Worm (Caenorhabditis elegans) whole organism, late embryonic: ENCODE results near the gene F47G3.3.
A peak's percentile ranks its signal among the peaks of the same experiment; 100 is the strongest.

Experiments used
- C08G9.2 ChIP-seq: sonication (generic microtip); optimal IDR thresholded peaks from 2 replicates; lab custom pipeline; 2016; ENCODE audit warnings: mild to moderate bottlenecking, missing genetic modification characterization, moderate library complexity, missing compliant biosample characterization
- T23F11.4 ChIP-seq: fragments of 200-800 bp; sonication (Bioruptor generic); optimal IDR thresholded peaks from 2 replicates; lab custom pipeline; 2018; ENCODE audit warnings: mild to moderate bottlenecking, missing genetic modification characterization, missing compliant biosample characterization
- Y22D7AL.16 ChIP-seq: sonication (generic microtip); optimal IDR thresholded peaks from 2 replicates; lab custom pipeline; 2016; ENCODE audit warnings: missing genetic modification characterization, missing compliant biosample characterization
- ceh-14 ChIP-seq: sonication (generic microtip); optimal IDR thresholded peaks from 2 replicates; lab custom pipeline; 2016; ENCODE audit warnings: missing genotype, missing genetic modification characterization, missing compliant biosample characterization
- ceh-18 ChIP-seq: sonication (generic microtip); optimal IDR thresholded peaks from 2 replicates; lab custom pipeline; 2016; ENCODE audit warnings: missing genetic modification characterization, missing compliant biosample characterization
- ceh-19 ChIP-seq: fragments of 200-800 bp; sonication (Bioruptor generic); optimal IDR thresholded peaks from 2 replicates; lab custom pipeline; 2018; ENCODE audit warnings: mild to moderate bottlenecking, missing genetic modification characterization, missing compliant biosample characterization
- ceh-2 ChIP-seq: sonication (generic microtip); optimal IDR thresholded peaks from 2 replicates; lab custom pipeline; 2016; ENCODE audit warnings: missing genotype, missing genetic modification characterization, missing compliant biosample characterization
- ceh-24 ChIP-seq: sonication (generic microtip); optimal IDR thresholded peaks from 2 replicates; lab custom pipeline; 2016; ENCODE audit warnings: mild to moderate bottlenecking, missing genetic modification characterization, missing compliant biosample characterization
- ceh-31 ChIP-seq: sonication (generic microtip); optimal IDR thresholded peaks from 2 replicates; lab custom pipeline; 2016; ENCODE audit warnings: missing genetic modification characterization, missing compliant biosample characterization
- ceh-34 ChIP-seq: sonication (generic microtip); optimal IDR thresholded peaks from 2 replicates; lab custom pipeline; 2016; ENCODE audit warnings: mild to moderate bottlenecking, missing genetic modification characterization, missing compliant biosample characterization
- ceh-48 ChIP-seq: sonication (generic microtip); optimal IDR thresholded peaks from 2 replicates; lab custom pipeline; 2016; ENCODE audit warnings: missing genetic modification characterization, inconsistent platforms, missing compliant biosample characterization
- che-1 ChIP-seq: sonication (generic microtip); optimal IDR thresholded peaks from 2 replicates; lab custom pipeline; 2016; ENCODE audit warnings: mild to moderate bottlenecking, missing genetic modification characterization, missing compliant biosample characterization
- dmd-4 ChIP-seq: sonication (generic microtip); optimal IDR thresholded peaks from 2 replicates; lab custom pipeline; 2016; ENCODE audit warnings: borderline replicate concordance, missing genetic modification characterization, missing compliant biosample characterization
- dve-1 ChIP-seq: sonication (generic microtip); optimal IDR thresholded peaks from 2 replicates; lab custom pipeline; 2017; ENCODE audit warnings: antibody characterized with exemption, mild to moderate bottlenecking, missing genetic modification characterization, missing compliant biosample characterization
- fkh-6 ChIP-seq: sonication (generic microtip); optimal IDR thresholded peaks from 2 replicates; lab custom pipeline; 2016; ENCODE audit warnings: missing genetic modification characterization, missing compliant biosample characterization
- hlh-13 ChIP-seq: fragments of 200-800 bp; sonication (Bioruptor generic); optimal IDR thresholded peaks from 2 replicates; lab custom pipeline; 2018; ENCODE audit warnings: mild to moderate bottlenecking, missing genetic modification characterization, missing compliant biosample characterization
- hlh-15 ChIP-seq: sonication (generic microtip); optimal IDR thresholded peaks from 2 replicates; lab custom pipeline; 2016; ENCODE audit warnings: missing genetic modification characterization, missing compliant biosample characterization
- hlh-30 ChIP-seq: sonication (generic microtip); optimal IDR thresholded peaks from 2 replicates; lab custom pipeline; 2017; ENCODE audit warnings: antibody characterized with exemption, missing genetic modification characterization, missing compliant biosample characterization; ENCODE audit not compliant: insufficient read depth
- hlh-6 ChIP-seq: sonication (generic microtip); optimal IDR thresholded peaks from 2 replicates; lab custom pipeline; 2016; ENCODE audit warnings: missing genotype, missing genetic modification characterization, missing compliant biosample characterization
- hlh-8 ChIP-seq: sonication (generic microtip); optimal IDR thresholded peaks from 2 replicates; lab custom pipeline; 2016; ENCODE audit warnings: missing genotype, missing genetic modification characterization, missing compliant biosample characterization
- mec-3 ChIP-seq: sonication (generic microtip); optimal IDR thresholded peaks from 2 replicates; lab custom pipeline; 2016; ENCODE audit warnings: borderline replicate concordance, missing genetic modification characterization, missing compliant biosample characterization
- nhr-11 ChIP-seq: fragments of 150-350 bp; optimal IDR thresholded peaks from 2 replicates; lab custom pipeline; 2014; ENCODE audit warnings: missing biosample characterization, missing genetic modification characterization
- nhr-232 ChIP-seq: sonication (generic microtip); optimal IDR thresholded peaks from 2 replicates; lab custom pipeline; 2016; ENCODE audit warnings: missing genetic modification characterization, missing compliant biosample characterization
- odd-2 ChIP-seq: sonication (generic microtip); optimal IDR thresholded peaks from 2 replicates; lab custom pipeline; 2017; ENCODE audit warnings: antibody characterized with exemption, mild to moderate bottlenecking, missing genetic modification characterization, missing compliant biosample characterization
- pat-9 ChIP-seq: fragments of 200-800 bp; sonication (Bioruptor generic); optimal IDR thresholded peaks from 2 replicates; lab custom pipeline; 2018; ENCODE audit warnings: mild to moderate bottlenecking, missing genetic modification characterization, moderate library complexity, missing compliant biosample characterization
- pax-1 ChIP-seq: fragments of 150-350 bp; optimal IDR thresholded peaks from 2 replicates; lab custom pipeline; 2014; ENCODE audit warnings: missing biosample characterization, missing genetic modification characterization
- pha-2 ChIP-seq: sonication (generic microtip); optimal IDR thresholded peaks from 2 replicates; lab custom pipeline; 2017; ENCODE audit warnings: mild to moderate bottlenecking, missing genetic modification characterization, missing compliant biosample characterization
- pros-1 ChIP-seq: fragments of 150-350 bp; optimal IDR thresholded peaks from 2 replicates; lab custom pipeline; 2014; ENCODE audit warnings: missing biosample characterization, missing genetic modification reagents, missing genetic modification characterization
- sdc-2 ChIP-seq: sonication (generic microtip); optimal IDR thresholded peaks from 2 replicates; lab custom pipeline; 2016; ENCODE audit warnings: missing genotype, missing genetic modification characterization, missing compliant biosample characterization
- sox-2 ChIP-seq: fragments of 200-800 bp; sonication (Bioruptor generic); IDR thresholded peaks from 2 replicates; pipeline ENCODE4 v1.3.6; 2022; ENCODE audit warnings: missing genetic modification reagents, missing genetic modification characterization, missing compliant biosample characterization
- syd-9 ChIP-seq: sonication (generic microtip); optimal IDR thresholded peaks from 2 replicates; lab custom pipeline; 2016; ENCODE audit warnings: mild to moderate bottlenecking, missing genetic modification characterization, moderate library complexity, missing compliant biosample characterization
- tbx-7 ChIP-seq: sonication (generic microtip); optimal IDR thresholded peaks from 2 replicates; lab custom pipeline; 2016; ENCODE audit warnings: missing genotype, missing genetic modification characterization, missing compliant biosample characterization
- ttx-3 ChIP-seq: sonication (generic microtip); optimal IDR thresholded peaks from 2 replicates; lab custom pipeline; 2016; ENCODE audit warnings: missing genetic modification reagents, missing genetic modification characterization, missing compliant biosample characterization
- unc-42 ChIP-seq: sonication (generic microtip); optimal IDR thresholded peaks from 2 replicates; lab custom pipeline; 2016; ENCODE audit warnings: missing genotype, missing genetic modification characterization, missing compliant biosample characterization
- unc-55 ChIP-seq: sonication (generic microtip); optimal IDR thresholded peaks from 2 replicates; lab custom pipeline; 2017; ENCODE audit warnings: missing biosample characterization, missing genetic modification reagents, missing genetic modification characterization
- unc-86 ChIP-seq: sonication (generic microtip); optimal IDR thresholded peaks from 2 replicates; lab custom pipeline; 2016; ENCODE audit warnings: missing genetic modification characterization, missing compliant biosample characterization
- zip-5 ChIP-seq: sonication (generic microtip); optimal IDR thresholded peaks from 2 replicates; lab custom pipeline; 2016; ENCODE audit warnings: missing genetic modification characterization, missing compliant biosample characterization
- ztf-16 ChIP-seq: sonication (generic microtip); optimal IDR thresholded peaks from 2 replicates; lab custom pipeline; 2017; ENCODE audit warnings: missing genetic modification characterization, missing compliant biosample characterization

The F47G3.3 gene

DNA sequence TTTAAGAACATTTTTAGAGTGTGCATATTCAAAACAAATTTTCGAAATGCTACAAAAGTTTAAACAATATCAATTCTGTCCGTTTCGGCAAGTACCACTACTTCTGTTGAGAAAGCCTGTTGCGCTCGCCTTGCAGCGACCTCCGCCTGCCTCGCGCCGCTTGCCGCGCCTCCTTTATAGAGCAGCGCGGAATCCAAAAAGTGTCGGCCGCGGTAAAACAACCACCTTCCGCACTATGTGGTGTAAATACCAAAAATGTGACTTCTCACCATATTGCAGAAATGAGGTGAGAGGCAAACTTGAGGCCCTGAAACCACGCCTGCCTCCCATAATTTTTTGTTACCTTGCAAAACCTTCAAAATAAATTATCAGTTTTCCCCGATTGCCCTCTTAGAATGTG is 22.9 kb upstream of the F47G3.3 start:
- TF ChIP-seq hlh-15 (tag; lab: Kevin White, UChicago) = no peak
- no peak for TF ChIP-seq pha-2 (tag; lab: Kevin White, UChicago)
- TF ChIP-seq mec-3 = no peak
- TF ChIP-seq zip-5 (tag; lab: Kevin White, UChicago) = no peak
- TF ChIP-seq T23F11.4 (GFP tag; lab: Kevin White, UChicago) = no peak
- TF ChIP-seq ttx-3 (tag; lab: Kevin White, UChicago) = no peak
- TF ChIP-seq pax-1 (tag; lab: Kevin White, UChicago) = no peak
- TF ChIP-seq sox-2 (GFP tag; lab: Robert Waterston, UW) = no peak
- no peak for TF ChIP-seq tbx-7
- no peak for TF ChIP-seq ztf-16 (tag; lab: Kevin White, UChicago)
- TF ChIP-seq, all 69 proteins: peak for 0

DNA sequence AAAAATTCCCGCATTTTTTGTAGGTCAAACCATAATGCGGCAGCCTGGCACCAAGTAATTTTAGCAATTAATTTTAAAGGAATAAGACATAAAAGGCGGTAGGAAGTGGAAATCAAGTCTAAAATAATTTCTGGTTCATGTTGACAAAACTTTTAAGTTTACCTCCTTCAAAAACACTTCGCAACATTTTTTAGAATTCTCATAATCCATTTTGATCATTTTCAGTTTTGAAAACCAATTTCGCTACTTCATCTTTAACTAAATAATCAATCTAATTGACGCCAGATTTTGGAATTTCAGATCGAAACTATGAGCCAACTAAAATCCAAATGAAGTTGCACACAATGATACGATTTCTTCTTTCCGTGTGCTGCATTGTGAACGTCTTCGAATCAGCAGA is 16.0 kb upstream of the F47G3.3 start, which contains the start of gene lgc-40:
Gene lgc-40, plus strand, starts transcription at position 301 of the 400 bp plus-strand sequence.
- TF ChIP-seq unc-86 = no peak
- no peak for TF ChIP-seq dmd-4 (tag; lab: Kevin White, UChicago)
- no peak for TF ChIP-seq unc-55 (GFP tag; lab: Kevin White, UChicago)
- TF ChIP-seq mec-3 = no peak
- no peak for TF ChIP-seq C08G9.2 (tag; lab: Kevin White, UChicago)
- no peak for TF ChIP-seq ceh-31 (tag; lab: Kevin White, UChicago)
- no peak for TF ChIP-seq ceh-19 (GFP tag; lab: Kevin White, UChicago)
- TF ChIP-seq T23F11.4 (GFP tag; lab: Kevin White, UChicago) = no peak
- TF ChIP-seq fkh-6 = no peak

DNA sequence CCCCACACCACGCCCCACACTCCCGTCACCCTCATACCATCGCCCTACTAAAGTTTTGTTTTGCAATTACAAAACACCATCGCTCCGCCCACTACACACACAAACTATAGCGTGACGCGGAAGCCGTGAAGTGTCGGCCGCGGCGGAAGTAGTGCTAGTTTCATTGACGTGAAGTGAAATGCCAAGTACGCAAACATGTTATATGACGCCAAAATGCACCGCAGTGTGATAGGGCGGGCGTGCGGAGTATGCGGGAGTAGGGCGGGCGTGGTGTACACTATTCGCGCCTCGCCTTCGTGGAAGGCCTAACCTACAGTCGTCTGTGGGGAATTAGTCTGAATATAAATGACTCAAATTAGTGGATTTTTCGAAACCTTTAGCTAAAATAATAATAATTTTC is 12.9 kb upstream of the F47G3.3 start:
- TF ChIP-seq unc-42 (tag; lab: Kevin White, UChicago) (no peak), syd-9 (tag; lab: Kevin White, UChicago) (no peak), nhr-11 (tag; lab: Kevin White, UChicago) (no peak), pax-1 (tag; lab: Kevin White, UChicago) (no peak), dve-1 (tag; lab: Kevin White, UChicago) (no peak)
- TF ChIP-seq, all 69 proteins: peak for 0

DNA sequence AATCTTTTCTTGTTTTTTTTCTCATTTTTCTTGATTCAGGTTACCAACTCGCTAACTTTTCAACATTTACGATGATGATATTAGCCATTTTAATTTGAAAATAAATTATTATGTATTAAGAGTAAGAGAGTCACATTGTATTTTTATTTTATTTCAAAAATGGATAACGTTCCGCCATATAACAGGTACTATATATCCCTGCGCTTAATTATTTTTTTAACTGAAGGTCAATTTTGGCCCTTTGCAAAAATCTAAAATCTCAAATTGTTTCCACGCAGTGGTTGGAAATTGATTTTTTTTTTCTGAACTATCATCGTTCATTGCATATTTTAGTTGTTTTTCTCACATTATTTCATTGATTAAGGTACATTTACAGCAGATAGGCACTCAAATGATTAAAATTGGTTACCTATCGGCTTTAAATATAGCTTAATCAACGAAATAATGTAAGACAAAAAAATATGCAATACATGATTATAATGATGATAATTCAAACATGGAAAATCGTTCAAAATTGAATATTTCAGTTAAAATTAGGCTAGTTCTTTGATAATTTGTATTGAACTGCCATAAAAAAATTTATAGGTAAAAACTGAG is 11.0 kb upstream of the F47G3.3 start:
- peak; percentile 97 for TF ChIP-seq sdc-2 (tag; lab: Kevin White, UChicago)
- no peak for TF ChIP-seq hlh-6 (tag; lab: Kevin White, UChicago)

DNA sequence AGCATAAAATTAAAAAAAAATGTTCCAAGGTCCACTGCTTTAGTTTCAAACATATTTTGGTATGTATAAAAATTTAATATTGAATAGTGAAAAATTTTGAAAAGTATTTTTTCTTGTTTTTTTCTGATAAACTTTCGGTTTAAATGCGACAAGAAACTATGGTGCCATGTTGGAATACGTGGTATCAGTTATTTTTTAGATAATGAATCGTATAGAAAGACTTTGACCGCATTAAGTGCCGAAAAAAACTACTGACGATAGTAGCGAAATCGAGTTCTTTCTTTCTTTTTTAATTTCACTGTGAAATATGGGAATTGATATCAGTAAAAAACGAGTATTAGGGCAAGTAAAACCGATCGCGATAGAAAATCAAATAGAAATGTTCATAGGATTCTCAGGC is 9.9 kb upstream of the F47G3.3 start, which contains the start of gene T24D8.6:
Gene T24D8.6, minus strand, starts transcription at position 101 of the 400 bp plus-strand sequence.
- no peak for TF ChIP-seq ceh-2 (tag; lab: Kevin White, UChicago)

DNA sequence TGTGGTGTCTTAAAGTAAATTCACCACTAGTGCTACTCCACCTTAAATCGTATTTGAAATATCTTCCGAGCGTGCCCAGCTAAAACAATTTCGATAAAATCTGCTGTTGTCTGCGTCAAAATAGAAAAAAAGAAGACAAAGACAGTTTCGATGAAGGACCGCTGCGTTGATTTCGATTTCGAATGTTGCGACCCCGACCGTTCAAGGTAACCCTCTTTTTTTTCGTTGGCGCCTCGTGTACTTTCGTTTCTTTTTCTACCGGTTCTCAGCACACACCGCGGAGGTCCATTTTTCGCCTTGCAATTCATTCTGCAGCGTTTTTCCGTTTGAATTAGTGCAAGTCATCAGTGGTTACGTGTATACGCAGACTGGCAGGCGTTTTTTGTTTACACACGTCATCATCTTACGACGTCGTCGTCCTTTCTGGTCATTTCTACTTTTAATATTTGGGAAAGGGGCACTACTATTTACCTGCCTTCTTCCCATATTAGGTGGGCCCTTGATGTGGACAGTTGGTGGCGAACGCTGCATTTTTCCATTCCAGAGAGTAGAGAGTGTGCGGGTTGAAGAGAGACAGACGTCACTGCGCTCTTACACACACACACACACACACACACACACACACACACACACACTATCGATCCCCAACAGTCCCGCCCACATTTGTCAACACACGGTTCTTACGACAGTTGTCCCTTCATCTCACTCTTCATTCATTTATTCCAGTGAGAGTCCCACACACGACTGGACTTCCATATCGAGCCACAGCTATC is 7.6 kb upstream of the F47G3.3 start:
- TF ChIP-seq sox-2 (GFP tag; lab: Robert Waterston, UW) = no peak
- no peak for TF ChIP-seq pat-9 (tag; lab: Kevin White, UChicago)
- no peak for TF ChIP-seq hlh-13
- no peak for TF ChIP-seq nhr-232
- TF ChIP-seq che-1 (tag; lab: Kevin White, UChicago) = no peak
- no peak for TF ChIP-seq pax-1 (tag; lab: Kevin White, UChicago)
- TF ChIP-seq ceh-14 (tag; lab: Kevin White, UChicago) = no peak
- no peak for TF ChIP-seq ceh-19 (GFP tag; lab: Kevin White, UChicago)
- no peak for TF ChIP-seq ztf-16 (tag; lab: Kevin White, UChicago)
- TF ChIP-seq hlh-6 (tag; lab: Kevin White, UChicago) = no peak
- TF ChIP-seq pha-2 (tag; lab: Kevin White, UChicago) = peak; percentile 15
- no peak for TF ChIP-seq ceh-48
- TF ChIP-seq zip-5 (tag; lab: Kevin White, UChicago) = no peak
- no peak for TF ChIP-seq hlh-15 (tag; lab: Kevin White, UChicago)
- no peak for TF ChIP-seq fkh-6
- TF ChIP-seq dmd-4 (tag; lab: Kevin White, UChicago) = no peak
- no peak for TF ChIP-seq hlh-8
- peak; percentile 7 for TF ChIP-seq ceh-18
- peak; percentile 7 for TF ChIP-seq T23F11.4 (GFP tag; lab: Kevin White, UChicago)
- no peak for TF ChIP-seq Y22D7AL.16 (tag; lab: Kevin White, UChicago)
- no peak for TF ChIP-seq ceh-24 (tag; lab: Kevin White, UChicago)
- no peak for TF ChIP-seq pros-1
- TF ChIP-seq odd-2 (tag; lab: Kevin White, UChicago) = no peak
- TF ChIP-seq ceh-34 = peak; percentile 16
- TF ChIP-seq dve-1 (tag; lab: Kevin White, UChicago) = no peak
- TF ChIP-seq hlh-30 = no peak
